Fruit fly (Drosophila melanogaster) whole organism, embryonic: ENCODE data around the gene E2f2.

Experiments
- Abd-B ChIP-seq: fragments of 200-800 bp; sonication (Bioruptor generic); optimal IDR thresholded peaks from 2 replicates; lab custom pipeline; 2018; ENCODE audit warnings: missing biosample characterization, mild to moderate bottlenecking, missing genetic modification characterization, moderate library complexity
- Atf3 ChIP-seq: fragments of 200-800 bp; sonication (Bioruptor generic); optimal IDR thresholded peaks from 3 replicates; lab custom pipeline; 2016; ENCODE audit warnings: missing biosample characterization, missing genetic modification characterization
- BtbVII ChIP-seq: fragments of 200-800 bp; sonication (Bioruptor generic); optimal IDR thresholded peaks from 3 replicates; lab custom pipeline; 2017; ENCODE audit warnings: missing biosample characterization, mild to moderate bottlenecking, missing genetic modification characterization
- Bteb2 ChIP-seq: fragments of 200-800 bp; sonication (Bioruptor generic); optimal IDR thresholded peaks from 2 replicates; lab custom pipeline; 2016; ENCODE audit warnings: missing biosample characterization, missing genetic modification characterization
- CG10267 ChIP-seq: fragments of 200-800 bp; sonication (Bioruptor generic); optimal IDR thresholded peaks from 2 replicates; lab custom pipeline; 2018; ENCODE audit warnings: missing biosample characterization, mild to moderate bottlenecking, missing genetic modification characterization, moderate library complexity
- CG10462 ChIP-seq: fragments of 200-800 bp; sonication (Bioruptor generic); optimal IDR thresholded peaks from 2 replicates; lab custom pipeline; 2016; ENCODE audit warnings: missing biosample characterization, missing genetic modification characterization
- CG12104 ChIP-seq: fragments of 200-800 bp; sonication (Bioruptor generic); optimal IDR thresholded peaks from 3 replicates; lab custom pipeline; 2016; ENCODE audit warnings: missing biosample characterization, missing genetic modification characterization
- CG12155 ChIP-seq: fragments of 200-800 bp; sonication (Bioruptor generic); optimal IDR thresholded peaks from 3 replicates; lab custom pipeline; 2016; ENCODE audit warnings: missing biosample characterization, missing genetic modification characterization
- CG13123 ChIP-seq: fragments of 200-800 bp; sonication (Bioruptor generic); optimal IDR thresholded peaks from 2 replicates; lab custom pipeline; 2016; ENCODE audit warnings: missing biosample characterization, missing genetic modification characterization
- CG13775 ChIP-seq: fragments of 200-800 bp; sonication (Bioruptor generic); optimal IDR thresholded peaks from 3 replicates; lab custom pipeline; 2017; ENCODE audit warnings: missing biosample characterization, mild to moderate bottlenecking, missing genetic modification characterization
- CG1603 ChIP-seq: fragments of 200-800 bp; sonication (Bioruptor generic); optimal IDR thresholded peaks from 2 replicates; lab custom pipeline; 2019; ENCODE audit warnings: missing biosample characterization, mild to moderate bottlenecking, missing genetic modification characterization, moderate library complexity
- CG16813 ChIP-seq: fragments of 200-800 bp; sonication (Bioruptor generic); IDR thresholded peaks from 3 replicates; pipeline ENCODE4 v1.3.6; 2022; ENCODE audit warnings: missing biosample characterization, missing genetic modification characterization; ENCODE audit not compliant: partially characterized antibody
- CG17328 ChIP-seq: fragments of 200-800 bp; sonication (Bioruptor generic); IDR thresholded peaks from 2 replicates; pipeline ENCODE4 v1.3.6; 2022; ENCODE audit warnings: missing biosample characterization, missing genetic modification characterization
- CG18764 ChIP-seq: fragments of 200-800 bp; sonication (Bioruptor generic); optimal IDR thresholded peaks from 3 replicates; lab custom pipeline; 2016; ENCODE audit warnings: missing biosample characterization, missing genetic modification characterization
- CG2712 ChIP-seq: fragments of 200-800 bp; optimal IDR thresholded peaks from 3 replicates; lab custom pipeline; 2019; ENCODE audit warnings: missing biosample characterization, mild to moderate bottlenecking, missing genetic modification characterization, moderate library complexity
- CG2875 ChIP-seq: fragments of 200-800 bp; sonication (Bioruptor generic); optimal IDR thresholded peaks from 2 replicates; lab custom pipeline; 2017; ENCODE audit warnings: missing biosample characterization, mild to moderate bottlenecking, missing genetic modification characterization, missing genetic modification reagents
- CG2889 ChIP-seq: fragments of 200-800 bp; sonication (Bioruptor generic); IDR thresholded peaks from 3 replicates; pipeline ENCODE4 v1.3.6; 2022; ENCODE audit warnings: missing biosample characterization, missing genetic modification characterization
- CG31388 ChIP-seq: fragments of 200-800 bp; sonication (Bioruptor generic); optimal IDR thresholded peaks from 2 replicates; lab custom pipeline; 2016; ENCODE audit warnings: missing biosample characterization, missing genetic modification characterization
- CG3163 ChIP-seq: fragments of 200-800 bp; sonication (Bioruptor generic); optimal IDR thresholded peaks from 3 replicates; lab custom pipeline; 2016; ENCODE audit warnings: missing biosample characterization, missing genetic modification characterization
- CG34224 ChIP-seq: fragments of 200-800 bp; sonication (Bioruptor generic); IDR thresholded peaks from 3 replicates; pipeline ENCODE4 v1.3.6; 2022; ENCODE audit warnings: missing biosample characterization, missing genetic modification characterization; ENCODE audit not compliant: partially characterized antibody
- CG4820 ChIP-seq: fragments of 200-800 bp; sonication (Bioruptor generic); optimal IDR thresholded peaks from 3 replicates; lab custom pipeline; 2016; ENCODE audit warnings: missing biosample characterization, missing genetic modification characterization
- CG5180 ChIP-seq: fragments of 200-800 bp; sonication (Bioruptor generic); optimal IDR thresholded peaks from 3 replicates; lab custom pipeline; 2017; ENCODE audit warnings: missing biosample characterization, missing genetic modification characterization, mild to moderate bottlenecking, moderate library complexity, missing genetic modification reagents
- CG6175 ChIP-seq: fragments of 200-800 bp; sonication (Bioruptor generic); IDR thresholded peaks from 3 replicates; pipeline ENCODE4 v1.3.6; 2022; ENCODE audit warnings: missing biosample characterization, missing genetic modification characterization
- CG6683 ChIP-seq: fragments of 200-800 bp; sonication (Bioruptor generic); optimal IDR thresholded peaks from 2 replicates; lab custom pipeline; 2017; ENCODE audit warnings: missing biosample characterization, mild to moderate bottlenecking, missing genetic modification characterization, missing genetic modification reagents
- CHES-1-like ChIP-seq: fragments of 200-800 bp; sonication (Bioruptor generic); optimal IDR thresholded peaks from 2 replicates; lab custom pipeline; 2016; ENCODE audit warnings: missing biosample characterization, missing genetic modification characterization
- Drgx ChIP-seq: fragments of 200-800 bp; sonication (Bioruptor generic); IDR thresholded peaks from 2 replicates; pipeline ENCODE4 v1.3.6; 2022; ENCODE audit warnings: missing biosample characterization, missing genetic modification characterization
- Jarid2 ChIP-seq: fragments of 200-800 bp; sonication (Bioruptor generic); optimal IDR thresholded peaks from 3 replicates; lab custom pipeline; 2017; ENCODE audit warnings: mild to moderate bottlenecking, missing biosample characterization, missing genetic modification reagents, missing genetic modification characterization
- NC2α ChIP-seq: fragments of 200-800 bp; sonication (Bioruptor generic); optimal IDR thresholded peaks from 2 replicates; lab custom pipeline; 2016; ENCODE audit warnings: missing biosample characterization, missing genetic modification characterization
- Oli ChIP-seq: fragments of 200-800 bp; sonication (Bioruptor generic); optimal IDR thresholded peaks from 2 replicates; lab custom pipeline; 2018; ENCODE audit warnings: missing biosample characterization, mild to moderate bottlenecking, missing genetic modification characterization, moderate library complexity
- PHDP ChIP-seq: fragments of 200-800 bp; sonication (Bioruptor generic); optimal IDR thresholded peaks from 3 replicates; lab custom pipeline; 2018; ENCODE audit warnings: missing biosample characterization, mild to moderate bottlenecking, missing genetic modification characterization, moderate library complexity
- Ptx1 ChIP-seq: fragments of 200-800 bp; sonication (Bioruptor generic); IDR thresholded peaks from 2 replicates; pipeline ENCODE4 v1.3.6; 2022; ENCODE audit warnings: missing biosample characterization, missing genetic modification characterization
- Sry-δ ChIP-seq: fragments of 200-800 bp; sonication (Bioruptor generic); optimal IDR thresholded peaks from 2 replicates; lab custom pipeline; 2016; ENCODE audit warnings: missing biosample characterization, missing genetic modification characterization
- Taf1 ChIP-seq: fragments of 200-800 bp; sonication (Bioruptor generic); IDR thresholded peaks from 2 replicates; pipeline ENCODE4 v1.3.6; 2022; ENCODE audit warnings: missing biosample characterization, missing genetic modification characterization
- btn ChIP-seq: fragments of 200-800 bp; sonication (Bioruptor generic); optimal IDR thresholded peaks from 2 replicates; lab custom pipeline; 2016; ENCODE audit warnings: missing biosample characterization, missing genetic modification characterization
- corto ChIP-seq: fragments of 200-800 bp; sonication (Bioruptor generic); optimal IDR thresholded peaks from 2 replicates; lab custom pipeline; 2016; ENCODE audit warnings: missing biosample characterization, mild to moderate bottlenecking, missing genetic modification characterization, moderate library complexity
- disco-r ChIP-seq: fragments of 200-800 bp; sonication (Bioruptor generic); optimal IDR thresholded peaks from 2 replicates; lab custom pipeline; 2016; ENCODE audit warnings: missing biosample characterization, missing genetic modification characterization
- eyg ChIP-seq: fragments of 200-800 bp; sonication (Bioruptor generic); optimal IDR thresholded peaks from 3 replicates; lab custom pipeline; 2016; ENCODE audit warnings: missing biosample characterization, missing genetic modification characterization
- fu2 ChIP-seq: fragments of 200-800 bp; sonication (Bioruptor generic); optimal IDR thresholded peaks from 2 replicates; lab custom pipeline; 2016; ENCODE audit warnings: missing biosample characterization, missing genetic modification characterization
- inv ChIP-seq: fragments of 200-800 bp; sonication (Bioruptor generic); IDR thresholded peaks from 2 replicates; pipeline ENCODE4 v1.3.6; 2022; ENCODE audit warnings: missing biosample characterization, missing genetic modification characterization; ENCODE audit not compliant: partially characterized antibody
- lmd ChIP-seq: fragments of 200-800 bp; sonication (Bioruptor generic); IDR thresholded peaks from 2 replicates; pipeline ENCODE4 v1.3.6; 2022; ENCODE audit warnings: missing biosample characterization, missing genetic modification characterization
- pho ChIP-seq: fragments of 200-800 bp; sonication (Bioruptor generic); optimal IDR thresholded peaks from 2 replicates; lab custom pipeline; 2016; ENCODE audit warnings: missing biosample characterization, missing genetic modification characterization
- pum ChIP-seq: fragments of 200-800 bp; sonication (Bioruptor generic); optimal IDR thresholded peaks from 2 replicates; lab custom pipeline; 2016; ENCODE audit warnings: missing biosample characterization, missing genetic modification characterization
- sd ChIP-seq: fragments of 200-800 bp; sonication (Bioruptor generic); optimal IDR thresholded peaks from 3 replicates; lab custom pipeline; 2018; ENCODE audit warnings: missing biosample characterization, mild to moderate bottlenecking, missing genetic modification characterization, moderate library complexity
- sens-2 ChIP-seq: fragments of 200-800 bp; sonication (Bioruptor generic); IDR thresholded peaks from 2 replicates; pipeline ENCODE4 v1.3.6; 2022; ENCODE audit warnings: missing biosample characterization, missing genetic modification characterization
- shn ChIP-seq: fragments of 200-800 bp; sonication (Bioruptor generic); optimal IDR thresholded peaks from 3 replicates; lab custom pipeline; 2016; ENCODE audit warnings: missing biosample characterization, missing genetic modification characterization
- sim ChIP-seq: fragments of 200-800 bp; sonication (Bioruptor generic); IDR thresholded peaks from 2 replicates; pipeline ENCODE4 v1.3.6; 2022; ENCODE audit warnings: missing biosample characterization, missing genetic modification characterization
- sima ChIP-seq: fragments of 200-800 bp; sonication (Bioruptor generic); optimal IDR thresholded peaks from 2 replicates; lab custom pipeline; 2016; ENCODE audit warnings: missing biosample characterization, missing genetic modification characterization
- so ChIP-seq: fragments of 200-800 bp; sonication (Bioruptor generic); IDR thresholded peaks from 3 replicates; pipeline ENCODE4 v1.3.6; 2022; ENCODE audit warnings: missing biosample characterization, missing genetic modification characterization
- unc-4 ChIP-seq: fragments of 200-800 bp; sonication (Bioruptor generic); IDR thresholded peaks from 2 replicates; pipeline ENCODE4 v1.3.6; 2022; ENCODE audit warnings: missing biosample characterization, missing genetic modification characterization; ENCODE audit not compliant: partially characterized antibody
- vvl ChIP-seq: fragments of 200-800 bp; sonication (Bioruptor generic); IDR thresholded peaks from 2 replicates; pipeline ENCODE4 v1.3.6; 2022; ENCODE audit warnings: missing biosample characterization, missing genetic modification characterization
- yki ChIP-seq: fragments of >200 bp; optimal IDR thresholded peaks from 3 replicates; lab custom pipeline; 2018
- zen ChIP-seq: fragments of 200-800 bp; sonication (Bioruptor generic); optimal IDR thresholded peaks from 3 replicates; lab custom pipeline; 2018; ENCODE audit warnings: missing biosample characterization, mild to moderate bottlenecking, missing genetic modification characterization, moderate library complexity

Gene E2f2

dm6 chr2L:21158554-21158953 is 2.0 kb upstream of the E2f2 start, which contains the start of the genes Coq3 and Pld3 (continued):
- TF ChIP-seq CG13123 (GFP tag; lab: Kevin White, UChicago) (peak; percentile 57), sima (GFP tag; lab: Kevin White, UChicago) (no peak), Sry-δ (GFP tag; lab: Kevin White, UChicago) (peak; percentile 23), pum (GFP tag; lab: Kevin White, UChicago) (peak; percentile 54), NC2α (GFP tag; lab: Kevin White, UChicago) (no peak), btn (no peak), CG6175 (GFP tag; lab: Robert Waterston, UW) (no peak), CG13775 (peak; percentile 80), yki (no peak), CG2712 (tag; lab: Kevin White, UChicago) (peak; percentile 88), CG1603 (tag; lab: Kevin White, UChicago) (peak; percentile 75), Taf1 (no peak), CG12155 (GFP tag; lab: Kevin White, UChicago) (peak; percentile 88), PHDP (tag; lab: Kevin White, UChicago) (peak; percentile 86), Jarid2 (GFP tag; lab: Kevin White, UChicago) (no peak), inv (no peak), sim (GFP tag; lab: Robert Waterston, UW) (no peak), eyg (GFP tag; lab: Kevin White, UChicago) (peak; percentile 40), sens-2 (GFP tag; lab: Robert Waterston, UW) (peak; percentile 81), disco-r (GFP tag; lab: Kevin White, UChicago) (no peak), fu2 (peak; percentile 58), CG16813 (GFP tag; lab: Robert Waterston, UW) (no peak), Drgx (GFP tag; lab: Robert Waterston, UW) (peak; percentile 93), so (peak; percentile 68; the same call in 2 of the 3 replicates), shn (peak; percentile 42), CG17328 (GFP tag; lab: Robert Waterston, UW) (peak; percentile 76), CG3163 (GFP tag; lab: Kevin White, UChicago) (peak; percentile 7), pho (GFP tag; lab: Kevin White, UChicago) (peak; percentile 80), CG12104 (GFP tag; lab: Kevin White, UChicago) (peak; percentile 54), CG5180 (GFP tag; lab: Kevin White, UChicago) (peak; percentile 39), CG2889 (GFP tag; lab: Robert Waterston, UW) (peak; percentile 75; the same call in 2 of the 3 replicates), BtbVII (peak; percentile 80), Oli (tag; lab: Kevin White, UChicago) (peak; percentile 76), lmd (GFP tag; lab: Robert Waterston, UW) (peak; percentile 78), CG10462 (GFP tag; lab: Kevin White, UChicago) (peak; percentile 54), Bteb2 (GFP tag; lab: Kevin White, UChicago) (peak; percentile 77), sd (tag; lab: Kevin White, UChicago) (no peak), Abd-B (GFP tag; lab: Kevin White, UChicago) (peak; percentile 60), CG34224 (GFP tag; lab: Robert Waterston, UW) (no peak), CG10267 (tag; lab: Kevin White, UChicago) (peak; percentile 74), unc-4 (GFP tag; lab: Robert Waterston, UW) (no peak), Ptx1 (GFP tag; lab: Robert Waterston, UW) (peak; percentile 83), Atf3 (peak; percentile 58), CG2875 (GFP tag; lab: Kevin White, UChicago) (peak; percentile 71), zen (peak; percentile 72), corto (GFP tag; lab: Kevin White, UChicago) (no peak), vvl (GFP tag; lab: Robert Waterston, UW) (peak; percentile 94), CG6683 (GFP tag; lab: Kevin White, UChicago) (peak; percentile 66), CG4820 (GFP tag; lab: Kevin White, UChicago) (peak; percentile 69), CG18764 (GFP tag; lab: Kevin White, UChicago) (peak; percentile 65), CG31388 (peak; percentile 47), CHES-1-like (GFP tag; lab: Kevin White, UChicago) (peak; percentile 68)
